Fruit fly (Drosophila melanogaster): ENCODE results near the gene CG11417.

CG11417 gene

dm6 chrX:1322214-1322613 is 31.6 kb upstream of the CG11417 start, which contains the start of gene DAAM (continued):
- TF ChIP-seq CG2116 (GFP tag; optimal IDR thresholded peaks at IDR 0.05) = peak; percentile 59
- peak; percentile 53 for TF ChIP-seq zfh2 (GFP tag; optimal IDR thresholded peaks at IDR 0.05)
- 0 out of 2 replicates have a peak, but pooled peaks have one; percentile 20 for TF ChIP-seq ato (GFP tag; IDR thresholded peaks at IDR 0.05; ENCODE audit: partially characterized antibody)
- peak; percentile 16 for TF ChIP-seq gcm (GFP tag; optimal IDR thresholded peaks at IDR 0.05)
- TF ChIP-seq dpn (GFP tag; optimal IDR thresholded peaks at IDR 0.05) = peak; percentile 43 to 46
- no peak for TF ChIP-seq Aef1 (GFP tag; IDR thresholded peaks at IDR 0.05)
- no peak for TF ChIP-seq CG14050 (GFP tag; IDR thresholded peaks at IDR 0.05)
- TF ChIP-seq E2f2 (GFP tag; IDR thresholded peaks at IDR 0.05) = peak; percentile 86
- TF ChIP-seq CG11504 (tag; optimal IDR thresholded peaks at IDR 0.05) = no peak
- no peak for TF ChIP-seq CG10959 (GFP tag; IDR thresholded peaks at IDR 0.05)
- peak; percentile 1 for TF ChIP-seq CG15696 (tag; optimal IDR thresholded peaks at IDR 0.05)
- 0 out of 2 replicates have a peak, but pooled peaks have one; percentile 27 for TF ChIP-seq HLH3B (GFP tag; IDR thresholded peaks at IDR 0.05)
- no peak for TF ChIP-seq CG13775 (GFP tag; optimal IDR thresholded peaks at IDR 0.05)
- TF ChIP-seq CG43689 (GFP tag; IDR thresholded peaks at IDR 0.05) = no peak
- no peak for TF ChIP-seq ash1 (GFP tag; optimal IDR thresholded peaks at IDR 0.05)
- peak; percentile 69 for TF ChIP-seq sob (GFP tag; IDR thresholded peaks at IDR 0.05)
- TF ChIP-seq CG2199 (GFP tag; IDR thresholded peaks at IDR 0.05) = peak; percentile 80; the same call in 2 of the 3 replicates
- TF ChIP-seq CG10209 (GFP tag; optimal IDR thresholded peaks at IDR 0.05) = peak; percentile 20
- TF ChIP-seq knrl (GFP tag; IDR thresholded peaks at IDR 0.05; ENCODE audit: partially characterized antibody) = peak; percentile 54
- peak; percentile 18 for TF ChIP-seq CG8944 (GFP tag; optimal IDR thresholded peaks at IDR 0.05)
- no peak for TF ChIP-seq CG18476 (GFP tag; optimal IDR thresholded peaks at IDR 0.05)
- peak; percentile 48; the same call in 1 of the 2 replicates for TF ChIP-seq CG32532 (GFP tag; IDR thresholded peaks at IDR 0.05)
- TF ChIP-seq Sin3A (optimal IDR thresholded peaks at IDR 0.05) = peak; percentile 32
- TF ChIP-seq Scr (GFP tag; IDR thresholded peaks at IDR 0.05; ENCODE audit: partially characterized antibody) = 0 out of 2 replicates have a peak, but pooled peaks have one; percentile 29
- TF ChIP-seq CG31224 (GFP tag; IDR thresholded peaks at IDR 0.05) = no peak
- TF ChIP-seq CG14014 (GFP tag; IDR thresholded peaks at IDR 0.05) = no peak
- peak; percentile 41 for TF ChIP-seq CG9876 (GFP tag; optimal IDR thresholded peaks at IDR 0.05)
- peak; percentile 89 for TF ChIP-seq CG1603 (tag; optimal IDR thresholded peaks at IDR 0.05)
- peak; percentile 59 for TF ChIP-seq gfzf (GFP tag; optimal IDR thresholded peaks at IDR 0.05)
- peak; percentile 70 for TF ChIP-seq GATAe (GFP tag; conservative IDR thresholded peaks at IDR 0.05)
- TF ChIP-seq Hr78 (GFP tag; optimal IDR thresholded peaks at IDR 0.05) = no peak
- TF ChIP-seq Nf-YC (tag; optimal IDR thresholded peaks at IDR 0.05) = no peak
- TF ChIP-seq CG1647 (GFP tag; optimal IDR thresholded peaks at IDR 0.05) = peak; percentile 49
- peak; percentile 4 for TF ChIP-seq shn (GFP tag; optimal IDR thresholded peaks at IDR 0.05)
- TF ChIP-seq lbe (GFP tag; optimal IDR thresholded peaks at IDR 0.05) = no peak
- TF ChIP-seq vvl (GFP tag; IDR thresholded peaks at IDR 0.05) = peak; percentile 71
- TF ChIP-seq corto (GFP tag; optimal IDR thresholded peaks at IDR 0.05) = no peak
- TF ChIP-seq fd102C (GFP tag; optimal IDR thresholded peaks at IDR 0.05) = no peak
- TF ChIP-seq bcd (GFP tag; optimal IDR thresholded peaks at IDR 0.05) = peak; percentile 65
- TF ChIP-seq CrebB (tag; optimal IDR thresholded peaks at IDR 0.05) = peak; percentile 9
- peak; percentile 22; the same call in 1 of the 2 replicates for TF ChIP-seq CG11085 (GFP tag; IDR thresholded peaks at IDR 0.05)
- TF ChIP-seq gsb-n (tag; optimal IDR thresholded peaks at IDR 0.05) = no peak
- peak; percentile 68 for TF ChIP-seq NfI (GFP tag; optimal IDR thresholded peaks at IDR 0.05)
- TF ChIP-seq Nf-YA (GFP tag; IDR thresholded peaks at IDR 0.05) = no peak
- TF ChIP-seq rib (GFP tag; IDR thresholded peaks at IDR 0.05) = peak; percentile 58; the same call in 1 of the 2 replicates
- no peak for TF ChIP-seq fd64A (GFP tag; optimal IDR thresholded peaks at IDR 0.05)
- peak; percentile 97 for TF ChIP-seq Lhr (GFP tag; optimal IDR thresholded peaks at IDR 0.05)
- peak; percentile 9 for TF ChIP-seq Bdp1 (GFP tag; optimal IDR thresholded peaks at IDR 0.05)
- no peak for TF ChIP-seq sens-2 (GFP tag; IDR thresholded peaks at IDR 0.05)
- TF ChIP-seq al (GFP tag; IDR thresholded peaks at IDR 0.05) = 0 out of 2 replicates have a peak, but pooled peaks have one; percentile 8
- TF ChIP-seq ara (GFP tag; IDR thresholded peaks at IDR 0.05) = no peak
